Worm (Caenorhabditis elegans): Measurements from ENCODE around the gene cyp-37A1.

- TF ChIP-seq unc-55 (GFP tag; optimal IDR thresholded peaks at IDR 0.05) (no peak), alr-1 (tag; optimal IDR thresholded peaks at IDR 0.05) (no peak), nhr-10 (tag; optimal IDR thresholded peaks at IDR 0.05) (no peak), nhr-237 (tag; optimal IDR thresholded peaks at IDR 0.05) (no peak), nhr-11 (tag; optimal IDR thresholded peaks at IDR 0.05) (no peak), mab-5 (tag; optimal IDR thresholded peaks at IDR 0.05) (no peak), ztf-11 (tag; optimal IDR thresholded peaks at IDR 0.05) (no peak)
Observed at ce11 chrII:14034559-14034958, 17.8 kb upstream of the cyp-37A1 start.

All from whole organism, L2 larva.